Fruit fly (Drosophila melanogaster): Measurements from ENCODE around the gene CG32590.
A peak's percentile ranks its signal among the peaks of the same experiment; 100 is the strongest.

Gene CG32590

dm6 chrX:14837983-14838382 is 923 bp downstream of the CG32590 start, which contains the start of gene Grx5:
Grx5 (minus strand) TSS chrX:14838198.
- TF ChIP-seq Hr96 (GFP tag; optimal IDR thresholded peaks at IDR 0.05) (no peak), ovo (GFP tag; optimal IDR thresholded peaks at IDR 0.05) (no peak), CG11617 (GFP tag; optimal IDR thresholded peaks at IDR 0.05) (no peak), CG14711 (tag; optimal IDR thresholded peaks at IDR 0.05) (no peak), Mnt (GFP tag; optimal IDR thresholded peaks at IDR 0.05) (no peak), bab1 (GFP tag; optimal IDR thresholded peaks at IDR 0.05) (no peak), toe (GFP tag; optimal IDR thresholded peaks at IDR 0.05) (no peak), CG12768 (GFP tag; optimal IDR thresholded peaks at IDR 0.05) (no peak), CG1620 (GFP tag; optimal IDR thresholded peaks at IDR 0.05) (no peak), CG5204 (GFP tag; optimal IDR thresholded peaks at IDR 0.05) (no peak)

dm6 chrX:14836425-14836824 is 2.5 kb downstream of the CG32590 start, which contains the start of gene CG14410:
CG14410 (plus strand) TSS chrX:14836725.
- TF ChIP-seq ovo (GFP tag; optimal IDR thresholded peaks at IDR 0.05), result no peak
- TF ChIP-seq toe (GFP tag; optimal IDR thresholded peaks at IDR 0.05), result no peak
- no peak for TF ChIP-seq CG7045 (GFP tag; optimal IDR thresholded peaks at IDR 0.05)
- TF ChIP-seq CG14711 (tag; optimal IDR thresholded peaks at IDR 0.05), result no peak
- TF ChIP-seq Crg-1 (GFP tag; optimal IDR thresholded peaks at IDR 0.05), result no peak
- no peak for TF ChIP-seq CG12768 (GFP tag; optimal IDR thresholded peaks at IDR 0.05)
- TF ChIP-seq Hr96 (GFP tag; optimal IDR thresholded peaks at IDR 0.05), result no peak
- no peak for TF ChIP-seq Clk (GFP tag; optimal IDR thresholded peaks at IDR 0.05)
- TF ChIP-seq CG33017 (tag; optimal IDR thresholded peaks at IDR 0.05), result no peak
- no peak for TF ChIP-seq CG5204 (GFP tag; optimal IDR thresholded peaks at IDR 0.05)
- no peak for TF ChIP-seq cic (GFP tag; optimal IDR thresholded peaks at IDR 0.05)
- no peak for TF ChIP-seq CG1620 (GFP tag; optimal IDR thresholded peaks at IDR 0.05)
- TF ChIP-seq CG7101 (tag; optimal IDR thresholded peaks at IDR 0.05), result no peak
- TF ChIP-seq pad (GFP tag; optimal IDR thresholded peaks at IDR 0.05), result no peak
- TF ChIP-seq CG11617 (GFP tag; optimal IDR thresholded peaks at IDR 0.05), result no peak
- TF ChIP-seq kay (GFP tag; ENCODE audit: borderline replicate concordance), result no peak
- no peak for TF ChIP-seq Mnt (GFP tag; optimal IDR thresholded peaks at IDR 0.05)
- no peak for TF ChIP-seq cnc (optimal IDR thresholded peaks at IDR 0.05)
- TF ChIP-seq bab1 (GFP tag; optimal IDR thresholded peaks at IDR 0.05), result no peak
- TF ChIP-seq tj (GFP tag; optimal IDR thresholded peaks at IDR 0.05), result no peak

dm6 chrX:14832562-14833303 is 6.2 kb downstream of the CG32590 start, which contains the start of gene CG14411:
CG14411 (plus strand) TSS chrX:14832647.
- peak; percentile 14 for TF ChIP-seq bab1 (GFP tag; optimal IDR thresholded peaks at IDR 0.05)
- TF ChIP-seq Mnt (GFP tag; optimal IDR thresholded peaks at IDR 0.05), result peak; percentile 85
- TF ChIP-seq ovo (GFP tag; optimal IDR thresholded peaks at IDR 0.05), result peak; percentile 84
- TF ChIP-seq pad (GFP tag; optimal IDR thresholded peaks at IDR 0.05), result peak; percentile 17
- no peak for TF ChIP-seq CG14711 (tag; optimal IDR thresholded peaks at IDR 0.05)
- no peak for TF ChIP-seq Crg-1 (GFP tag; optimal IDR thresholded peaks at IDR 0.05)
- no peak for TF ChIP-seq Hr96 (GFP tag; optimal IDR thresholded peaks at IDR 0.05)

dm6 chrX:14831713-14832561 is 7.0 kb downstream of the CG32590 start, which contains the start of gene CG14408:
CG14408 (minus strand) TSS chrX:14832033.
- TF ChIP-seq kay (GFP tag; ENCODE audit: borderline replicate concordance), result peak; percentile 97
- TF ChIP-seq CG11617 (GFP tag; optimal IDR thresholded peaks at IDR 0.05), result no peak
- no peak for TF ChIP-seq Clk (GFP tag; optimal IDR thresholded peaks at IDR 0.05)
- no peak for TF ChIP-seq CG12768 (GFP tag; optimal IDR thresholded peaks at IDR 0.05)
- TF ChIP-seq pad (GFP tag; optimal IDR thresholded peaks at IDR 0.05), result no peak
- TF ChIP-seq toe (GFP tag; optimal IDR thresholded peaks at IDR 0.05), result peak; percentile 28
- TF ChIP-seq CG5204 (GFP tag; optimal IDR thresholded peaks at IDR 0.05), result no peak
- no peak for TF ChIP-seq bab1 (GFP tag; optimal IDR thresholded peaks at IDR 0.05)
- no peak for TF ChIP-seq CG14711 (tag; optimal IDR thresholded peaks at IDR 0.05)
- TF ChIP-seq cnc (optimal IDR thresholded peaks at IDR 0.05), result peak in 1 of 2 experiments; percentile 70
- TF ChIP-seq ovo (GFP tag; optimal IDR thresholded peaks at IDR 0.05), result peak; percentile 99

dm6 chrX:14827643-14828042 is 11.3 kb downstream of the CG32590 start:
- no peak for TF ChIP-seq Crg-1 (GFP tag; optimal IDR thresholded peaks at IDR 0.05)
- TF ChIP-seq CG1620 (GFP tag; optimal IDR thresholded peaks at IDR 0.05), result no peak
- no peak for TF ChIP-seq CG7101 (tag; optimal IDR thresholded peaks at IDR 0.05)
- no peak for TF ChIP-seq tj (GFP tag; optimal IDR thresholded peaks at IDR 0.05)
- no peak for TF ChIP-seq kay (GFP tag; ENCODE audit: borderline replicate concordance)
- TF ChIP-seq CG5204 (GFP tag; optimal IDR thresholded peaks at IDR 0.05), result no peak
- TF ChIP-seq CG11617 (GFP tag; optimal IDR thresholded peaks at IDR 0.05), result no peak
- no peak for TF ChIP-seq cnc (optimal IDR thresholded peaks at IDR 0.05)
- TF ChIP-seq Clk (GFP tag; optimal IDR thresholded peaks at IDR 0.05), result no peak
- TF ChIP-seq CG33017 (tag; optimal IDR thresholded peaks at IDR 0.05), result no peak
- TF ChIP-seq Mnt (GFP tag; optimal IDR thresholded peaks at IDR 0.05), result no peak
- no peak for TF ChIP-seq CG12768 (GFP tag; optimal IDR thresholded peaks at IDR 0.05)
- no peak for TF ChIP-seq CG7045 (GFP tag; optimal IDR thresholded peaks at IDR 0.05)
- no peak for TF ChIP-seq pad (GFP tag; optimal IDR thresholded peaks at IDR 0.05)
- TF ChIP-seq cic (GFP tag; optimal IDR thresholded peaks at IDR 0.05), result no peak
- TF ChIP-seq ovo (GFP tag; optimal IDR thresholded peaks at IDR 0.05), result no peak

Measured in whole organism, adult.